Fruit fly (Drosophila melanogaster): ENCODE results near the gene CG32240.

DNA sequence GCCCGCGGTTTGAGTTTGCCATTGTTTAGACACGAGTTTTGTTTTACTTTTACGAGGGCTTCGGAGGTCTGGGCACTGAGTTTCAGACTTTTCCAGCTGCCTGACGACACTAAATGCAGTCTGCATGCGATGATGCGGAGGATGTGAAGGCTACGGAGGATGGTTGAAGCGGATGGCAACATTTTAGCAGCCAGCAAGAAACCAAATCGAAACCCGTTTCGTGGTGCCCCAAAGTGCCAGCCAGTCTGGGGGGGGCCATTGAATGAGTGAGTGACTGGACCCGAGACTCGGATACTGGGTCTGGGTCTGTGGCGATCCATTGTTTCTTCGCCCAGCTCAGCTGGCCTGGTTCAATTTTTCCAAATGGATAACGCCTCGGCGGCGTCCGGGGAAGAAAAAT lies 32.1 kb downstream of the CG32240 start:
- TF ChIP-seq EcR (GFP tag; optimal IDR thresholded peaks at IDR 0.05) (no peak), usp (GFP tag; optimal IDR thresholded peaks at IDR 0.05) (no peak), pan (optimal IDR thresholded peaks at IDR 0.05) (no peak), psq (optimal IDR thresholded peaks at IDR 0.05) (no peak), CG8478 (optimal IDR thresholded peaks at IDR 0.05) (no peak), Dll (optimal IDR thresholded peaks at IDR 0.05) (no peak)
